Worm (Caenorhabditis elegans) whole organism, mixed stage, embryonic: ENCODE results near the gene D2024.4.

Experiments
- M03D4.4 ChIP-seq: sonication (generic microtip); optimal IDR thresholded peaks from 2 replicates; lab custom pipeline; 2017; ENCODE audit warnings: mild to moderate bottlenecking, missing genetic modification characterization, missing compliant biosample characterization
- bed-3 ChIP-seq: fragments of 200-800 bp; sonication (Bioruptor generic); optimal IDR thresholded peaks from 3 replicates; lab custom pipeline; 2018; ENCODE audit warnings: mild to moderate bottlenecking, missing genetic modification characterization, moderate library complexity, missing compliant biosample characterization
- blmp-1 ChIP-seq: fragments of 150-350 bp; optimal IDR thresholded peaks from 2 replicates; lab custom pipeline; 2014; ENCODE audit warnings: missing biosample characterization, missing genetic modification characterization
- ceh-39 ChIP-seq: fragments of 150-350 bp; optimal IDR thresholded peaks from 2 replicates; lab custom pipeline; 2014; ENCODE audit warnings: missing biosample characterization, missing genetic modification characterization
- ceh-43 ChIP-seq: fragments of 200-800 bp; sonication (Bioruptor generic); optimal IDR thresholded peaks from 2 replicates; lab custom pipeline; 2018; ENCODE audit warnings: mild to moderate bottlenecking, missing genetic modification characterization, moderate library complexity, missing compliant biosample characterization
- ceh-83 ChIP-seq: fragments of 200-800 bp; sonication (Bioruptor generic); optimal IDR thresholded peaks from 2 replicates; lab custom pipeline; 2018; ENCODE audit warnings: mild to moderate bottlenecking, missing genetic modification characterization, missing compliant biosample characterization
- ces-1 ChIP-seq: fragments of 150-350 bp; optimal IDR thresholded peaks from 2 replicates; lab custom pipeline; 2014; ENCODE audit warnings: missing biosample characterization, missing genetic modification reagents, missing genetic modification characterization
- drap-1 ChIP-seq: fragments of 200-800 bp; sonication (Bioruptor generic); optimal IDR thresholded peaks from 3 replicates; lab custom pipeline; 2018; ENCODE audit warnings: mild to moderate bottlenecking, missing genetic modification characterization, missing compliant biosample characterization
- elt-1 ChIP-seq: sonication (generic microtip); optimal IDR thresholded peaks from 2 replicates; lab custom pipeline; 2017; ENCODE audit warnings: missing genetic modification characterization, mild to moderate bottlenecking, missing compliant biosample characterization, antibody characterized with exemption, moderate library complexity, borderline replicate concordance; ENCODE audit not compliant: insufficient read depth
- elt-3 ChIP-seq: fragments of 150-350 bp; optimal IDR thresholded peaks from 2 replicates; lab custom pipeline; 2014; ENCODE audit warnings: missing biosample characterization, missing genetic modification characterization
- flh-1 ChIP-seq: fragments of 200-800 bp; sonication (Bioruptor generic); optimal IDR thresholded peaks from 2 replicates; lab custom pipeline; 2018; ENCODE audit warnings: mild to moderate bottlenecking, missing genetic modification characterization, moderate library complexity, missing compliant biosample characterization
- ham-2 ChIP-seq: fragments of 200-800 bp; sonication (Bioruptor generic); optimal IDR thresholded peaks from 2 replicates; lab custom pipeline; 2018; ENCODE audit warnings: mild to moderate bottlenecking, missing genetic modification characterization, missing compliant biosample characterization
- lin-13 ChIP-seq: fragments of 150-350 bp; optimal IDR thresholded peaks from 2 replicates; lab custom pipeline; 2014; ENCODE audit warnings: missing biosample characterization, missing genetic modification characterization
- lin-32 ChIP-seq: fragments of 200-800 bp; sonication (Bioruptor generic); optimal IDR thresholded peaks from 2 replicates; lab custom pipeline; 2018; ENCODE audit warnings: mild to moderate bottlenecking, missing genetic modification characterization, missing compliant biosample characterization
- lsy-2 ChIP-seq: fragments of 150-350 bp; optimal IDR thresholded peaks from 2 replicates; lab custom pipeline; 2014; ENCODE audit warnings: missing biosample characterization, missing genetic modification characterization
- mab-5 ChIP-seq: fragments of 150-350 bp; optimal IDR thresholded peaks from 2 replicates; lab custom pipeline; 2014; ENCODE audit warnings: missing biosample characterization, missing genetic modification characterization
- mep-1 ChIP-seq: fragments of 150-350 bp; optimal IDR thresholded peaks from 2 replicates; lab custom pipeline; 2017; ENCODE audit warnings: missing biosample characterization, missing genetic modification reagents, missing genetic modification characterization, inconsistent platforms
- mls-2 ChIP-seq: sonication (generic microtip); optimal IDR thresholded peaks from 2 replicates; lab custom pipeline; 2016; ENCODE audit warnings: mild to moderate bottlenecking, missing genetic modification characterization, moderate library complexity, missing compliant biosample characterization
- nhr-12 ChIP-seq: fragments of 150-350 bp; optimal IDR thresholded peaks from 2 replicates; lab custom pipeline; 2014; ENCODE audit warnings: missing biosample characterization, missing genetic modification characterization
- nhr-2 ChIP-seq: fragments of 150-350 bp; optimal IDR thresholded peaks from 2 replicates; lab custom pipeline; 2014; ENCODE audit warnings: missing biosample characterization, missing genetic modification characterization
- nhr-28 ChIP-seq: fragments of 150-350 bp; optimal IDR thresholded peaks from 2 replicates; lab custom pipeline; 2014; ENCODE audit warnings: missing biosample characterization, missing genetic modification characterization
- nhr-76 ChIP-seq: sonication (generic microtip); optimal IDR thresholded peaks from 2 replicates; lab custom pipeline; 2017; ENCODE audit warnings: missing biosample characterization, missing genetic modification characterization
- pha-4 ChIP-seq: fragments of 150-350 bp; optimal IDR thresholded peaks from 2 replicates; lab custom pipeline; 2018; ENCODE audit warnings: missing biosample characterization, missing genetic modification reagents, missing genetic modification characterization
- snpc-4 ChIP-seq: fragments of 150-350 bp; optimal IDR thresholded peaks from 2 replicates; lab custom pipeline; 2014; ENCODE audit warnings: missing biosample characterization, missing genetic modification characterization
- tbx-8 ChIP-seq: fragments of 200-800 bp; sonication (Bioruptor generic); optimal IDR thresholded peaks from 2 replicates; lab custom pipeline; 2018; ENCODE audit warnings: mild to moderate bottlenecking, missing genetic modification characterization, moderate library complexity, missing compliant biosample characterization
- unc-120 ChIP-seq: sonication (generic microtip); optimal IDR thresholded peaks from 2 replicates; lab custom pipeline; 2017; ENCODE audit warnings: missing genetic modification characterization, missing compliant biosample characterization; ENCODE audit not compliant: poor library complexity, severe bottlenecking
- unc-62 ChIP-seq: fragments of 150-350 bp; optimal IDR thresholded peaks from 2 replicates; lab custom pipeline; 2014; ENCODE audit warnings: missing biosample characterization, missing genetic modification reagents, missing genetic modification characterization
- zip-8 ChIP-seq: fragments of 150-350 bp; optimal IDR thresholded peaks from 2 replicates; lab custom pipeline; 2014; ENCODE audit warnings: missing biosample characterization, missing genetic modification characterization
- ztf-11 ChIP-seq: fragments of 150-350 bp; optimal IDR thresholded peaks from 2 replicates; lab custom pipeline; 2014; ENCODE audit warnings: missing biosample characterization, missing genetic modification characterization

Gene D2024.4

DNA sequence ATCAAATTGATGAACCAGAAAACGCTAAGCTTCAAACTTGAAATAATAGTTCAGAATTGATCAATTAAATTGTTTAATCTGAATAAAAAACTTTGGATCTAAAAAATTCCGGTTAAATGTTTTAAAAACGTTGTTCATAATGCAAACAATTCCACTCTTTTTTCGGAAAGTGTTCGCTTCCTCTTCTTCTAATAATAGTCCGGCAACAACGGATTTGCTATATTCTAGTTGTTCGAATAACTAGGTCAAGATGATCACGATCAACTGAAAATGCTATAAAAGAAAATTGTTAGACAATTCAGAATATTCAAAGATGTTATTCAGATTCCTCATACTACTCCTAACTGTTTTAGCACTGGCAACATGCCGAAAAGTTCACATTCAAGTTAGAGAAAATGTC lies at the start of gene D2024.4:
TSS of gene D2024.4 (plus strand) at position 301 of the 400 bp plus-strand sequence.
- no peak for TF ChIP-seq nhr-12
- no peak for TF ChIP-seq ceh-83 (GFP tag; lab: Kevin White, UChicago)
- no peak for TF ChIP-seq M03D4.4 (tag; lab: Kevin White, UChicago)
- TF ChIP-seq lsy-2 (tag; lab: Kevin White, UChicago), result no peak
- no peak for TF ChIP-seq mab-5 (tag; lab: Kevin White, UChicago)
- TF ChIP-seq unc-120 (tag; lab: Kevin White, UChicago), result no peak
- TF ChIP-seq drap-1 (GFP tag; lab: Kevin White, UChicago), result no peak
- no peak for TF ChIP-seq ceh-43 (GFP tag; lab: Kevin White, UChicago)

DNA sequence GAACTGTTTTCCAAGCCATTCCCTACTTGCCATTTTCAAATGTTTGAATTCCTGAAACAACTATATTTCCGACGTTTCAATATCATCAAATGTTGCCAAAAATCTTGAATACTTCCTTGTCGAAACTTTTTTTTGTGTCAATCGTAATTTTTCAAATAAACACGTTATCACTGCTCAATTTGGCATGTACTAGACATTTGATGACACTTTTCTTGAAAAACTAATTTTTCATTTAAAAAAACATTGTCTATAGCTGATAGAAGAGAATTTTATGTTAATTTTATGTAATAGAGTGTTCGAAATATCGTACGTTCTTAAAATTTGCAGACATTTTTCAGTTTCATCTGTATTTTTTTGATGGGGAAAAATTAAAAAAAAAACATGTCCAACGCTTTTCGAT lies 48.2 kb upstream of the D2024.4 start:
- TF ChIP-seq blmp-1 (tag; lab: Kevin White, UChicago) (no peak), mls-2 (tag; lab: Kevin White, UChicago) (no peak), ces-1 (GFP tag; lab: Kevin White, UChicago) (no peak), drap-1 (GFP tag; lab: Kevin White, UChicago) (no peak), unc-62 (GFP tag; lab: Kevin White, UChicago) (no peak), lsy-2 (tag; lab: Kevin White, UChicago) (no peak), ztf-11 (tag; lab: Kevin White, UChicago) (no peak), pha-4 (no peak), ham-2 (no peak), nhr-28 (tag; lab: Kevin White, UChicago) (no peak), flh-1 (no peak)
- TF ChIP-seq, all 35 proteins: peak for 0

- no peak for TF ChIP-seq bed-3
- no peak for TF ChIP-seq ces-1 (GFP tag; lab: Kevin White, UChicago)
- no peak for TF ChIP-seq mls-2 (tag; lab: Kevin White, UChicago)
- no peak for TF ChIP-seq nhr-76 (tag; lab: Kevin White, UChicago)
- no peak for TF ChIP-seq tbx-8 (GFP tag; lab: Kevin White, UChicago)
- TF ChIP-seq elt-3 (tag; lab: Kevin White, UChicago), result no peak
- no peak for TF ChIP-seq ham-2
- TF ChIP-seq lsy-2 (tag; lab: Kevin White, UChicago), result no peak
- no peak for TF ChIP-seq blmp-1 (tag; lab: Kevin White, UChicago)
- TF ChIP-seq ceh-43 (GFP tag; lab: Kevin White, UChicago), result no peak
- no peak for TF ChIP-seq drap-1 (GFP tag; lab: Kevin White, UChicago)
These were observed 46.4 kb upstream of the D2024.4 start, which contains the start of gene clec-179 for ce11 chrIV:7184597-7184996. TSS of gene clec-179 (minus strand) at chrIV:7184697.

DNA sequence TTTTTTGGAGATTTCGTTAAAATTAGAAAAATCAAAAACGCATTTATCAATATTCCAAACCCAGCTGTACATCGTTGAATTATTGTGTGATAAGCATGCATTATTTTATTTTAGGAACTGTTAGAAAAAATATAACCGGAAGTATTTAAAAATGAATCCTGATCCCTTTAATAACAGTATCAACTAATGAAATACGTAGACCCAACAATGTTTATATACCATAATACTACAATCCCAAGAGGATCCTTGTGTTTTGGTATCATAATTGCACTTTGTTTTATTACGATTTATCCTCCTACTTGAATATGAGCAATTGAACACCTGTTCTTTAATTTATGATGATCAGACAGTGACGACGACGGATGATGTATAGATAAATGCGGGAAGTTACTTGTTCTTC lies 44.3 kb upstream of the D2024.4 start, which contains the start of gene str-249:
TSS of gene str-249 (minus strand) at position 101 of the 400 bp plus-strand sequence.
- TF ChIP-seq nhr-76 (tag; lab: Kevin White, UChicago) (no peak), blmp-1 (tag; lab: Kevin White, UChicago) (no peak), elt-1 (tag; lab: Kevin White, UChicago) (no peak), mls-2 (tag; lab: Kevin White, UChicago) (no peak), snpc-4 (tag; lab: Kevin White, UChicago) (no peak), ceh-83 (GFP tag; lab: Kevin White, UChicago) (no peak), ces-1 (GFP tag; lab: Kevin White, UChicago) (no peak), bed-3 (no peak), nhr-12 (no peak), lin-13 (tag; lab: Kevin White, UChicago) (no peak), nhr-2 (tag; lab: Kevin White, UChicago) (no peak), nhr-28 (tag; lab: Kevin White, UChicago) (no peak), mab-5 (tag; lab: Kevin White, UChicago) (no peak), elt-3 (tag; lab: Kevin White, UChicago) (no peak), tbx-8 (GFP tag; lab: Kevin White, UChicago) (no peak), flh-1 (no peak)
- TF ChIP-seq, all 35 proteins: peak for 0

ce11 chrIV:7188030-7188429 lies 43.0 kb upstream of the D2024.4 start, which contains the start of gene C42D4.13:
TSS of gene C42D4.13 (minus strand) at chrIV:7188130.
- TF ChIP-seq mep-1 (tag; lab: Kevin White, UChicago) (no peak), tbx-8 (GFP tag; lab: Kevin White, UChicago) (no peak), zip-8 (tag; lab: Kevin White, UChicago) (no peak), bed-3 (no peak), nhr-28 (tag; lab: Kevin White, UChicago) (no peak), mls-2 (tag; lab: Kevin White, UChicago) (no peak), unc-120 (tag; lab: Kevin White, UChicago) (no peak), ceh-39 (tag; lab: Kevin White, UChicago) (no peak), snpc-4 (tag; lab: Kevin White, UChicago) (no peak), pha-4 (no peak), ztf-11 (tag; lab: Kevin White, UChicago) (no peak), ces-1 (GFP tag; lab: Kevin White, UChicago) (no peak), lin-32 (GFP tag; lab: Kevin White, UChicago) (no peak), lsy-2 (tag; lab: Kevin White, UChicago) (no peak), nhr-76 (tag; lab: Kevin White, UChicago) (no peak), elt-1 (tag; lab: Kevin White, UChicago) (no peak), mab-5 (tag; lab: Kevin White, UChicago) (no peak), M03D4.4 (tag; lab: Kevin White, UChicago) (no peak), elt-3 (tag; lab: Kevin White, UChicago) (no peak), unc-62 (GFP tag; lab: Kevin White, UChicago) (no peak)
- TF ChIP-seq, all 35 proteins: peak for 0
